Fruit fly (Drosophila melanogaster) whole organism, embryonic: ENCODE results near the gene CG43610.

Source experiments
- CG42726 ChIP-seq: fragments of 200-800 bp; sonication (Bioruptor generic); IDR thresholded peaks from 2 replicates; pipeline ENCODE4 v1.3.6; 2022; ENCODE audit warnings: missing biosample characterization, missing genetic modification characterization; ENCODE audit not compliant: partially characterized antibody
- Hey ChIP-seq: fragments of 200-800 bp; sonication (Bioruptor generic); optimal IDR thresholded peaks from 3 replicates; lab custom pipeline; 2018; ENCODE audit warnings: missing biosample characterization, mild to moderate bottlenecking, missing genetic modification characterization
- Myb ChIP-seq: fragments of 200-800 bp; sonication (Bioruptor generic); optimal IDR thresholded peaks from 2 replicates; lab custom pipeline; 2016; ENCODE audit warnings: missing biosample characterization, missing genetic modification characterization
- Nf-YB ChIP-seq: fragments of 200-800 bp; sonication (Bioruptor generic); optimal IDR thresholded peaks from 3 replicates; lab custom pipeline; 2019; ENCODE audit warnings: missing biosample characterization, mild to moderate bottlenecking, missing genetic modification characterization, moderate library complexity
- Nf-YC ChIP-seq: fragments of 200-800 bp; optimal IDR thresholded peaks from 3 replicates; lab custom pipeline; 2019; ENCODE audit warnings: missing biosample characterization, mild to moderate bottlenecking, missing genetic modification characterization, moderate library complexity
- ara ChIP-seq: fragments of 200-800 bp; sonication (Bioruptor generic); IDR thresholded peaks from 2 replicates; pipeline ENCODE4 v1.3.6; 2022; ENCODE audit warnings: missing biosample characterization, missing genetic modification characterization
- ato ChIP-seq: fragments of 200-800 bp; sonication (Bioruptor generic); IDR thresholded peaks from 2 replicates; pipeline ENCODE4 v1.3.6; 2022; ENCODE audit warnings: missing biosample characterization, missing genetic modification characterization; ENCODE audit not compliant: partially characterized antibody
- ewg ChIP-seq: fragments of 200-800 bp; sonication (Bioruptor generic); optimal IDR thresholded peaks from 3 replicates; lab custom pipeline; 2017; ENCODE audit warnings: mild to moderate bottlenecking, missing biosample characterization, missing genetic modification reagents, missing genetic modification characterization
- nerfin-1 ChIP-seq: fragments of 200-800 bp; sonication (Bioruptor generic); optimal IDR thresholded peaks from 3 replicates; lab custom pipeline; 2019; ENCODE audit warnings: missing biosample characterization, mild to moderate bottlenecking, missing genetic modification characterization, moderate library complexity
- pros ChIP-seq: fragments of 200-800 bp; sonication (Bioruptor generic); optimal IDR thresholded peaks from 3 replicates; lab custom pipeline; 2019; ENCODE audit warnings: missing biosample characterization, mild to moderate bottlenecking, missing genetic modification characterization, moderate library complexity
- scrt ChIP-seq: fragments of 200-800 bp; sonication (Bioruptor generic); optimal IDR thresholded peaks from 2 replicates; lab custom pipeline; 2018; ENCODE audit warnings: missing biosample characterization, mild to moderate bottlenecking, missing genetic modification characterization, moderate library complexity
- sens-2 ChIP-seq: fragments of 200-800 bp; sonication (Bioruptor generic); IDR thresholded peaks from 2 replicates; pipeline ENCODE4 v1.3.6; 2022; ENCODE audit warnings: missing biosample characterization, missing genetic modification characterization
- seq ChIP-seq: fragments of 200-800 bp; sonication (Bioruptor generic); IDR thresholded peaks from 2 replicates; pipeline ENCODE4 v1.3.6; 2022; ENCODE audit warnings: missing biosample characterization, missing genetic modification characterization
- tll ChIP-seq, 2 experiments: fragments of 200-800 bp in 1 of 2; fragments of >200 bp in 1 of 2; sonication (Bioruptor generic) in 1 of 2; optimal IDR thresholded peaks; 2 replicates each; lab custom pipeline; 2017 to 2019; ENCODE audit warnings: missing biosample characterization in 2 of 2, missing genetic modification characterization in 2 of 2, mild to moderate bottlenecking in 1 of 2, moderate library complexity in 1 of 2
- tna ChIP-seq: fragments of 200-800 bp; sonication (Bioruptor generic); IDR thresholded peaks from 2 replicates; pipeline ENCODE4 v1.3.6; 2022; ENCODE audit warnings: missing biosample characterization, missing genetic modification characterization; ENCODE audit not compliant: partially characterized antibody
- yki ChIP-seq: fragments of >200 bp; optimal IDR thresholded peaks from 3 replicates; lab custom pipeline; 2018

Gene CG43610

dm6 chr2L:6841349-6841748 is 42.4 kb downstream of the CG43610 start (continued):
- TF ChIP-seq Myb: peak; percentile 26

- TF ChIP-seq Nf-YC (tag; lab: Kevin White, UChicago) (peak; percentile 44), pros (GFP tag; lab: Kevin White, UChicago) (peak; percentile 33), tll (GFP tag; optimal IDR thresholded peaks at IDR 0.05; lab: Kevin White, UChicago) (peak in 1 of 2 experiments; percentile 6), CG42726 (GFP tag; lab: Robert Waterston, UW) (no peak), yki (no peak), scrt (no peak), nerfin-1 (tag; lab: Kevin White, UChicago) (peak; percentile 62), Hey (peak; percentile 88), tna (GFP tag; lab: Robert Waterston, UW) (no peak), ewg (GFP tag; lab: Kevin White, UChicago) (peak; percentile 5), sens-2 (GFP tag; lab: Robert Waterston, UW) (0 out of 2 replicates have a peak, but pooled peaks have one; percentile 17), Nf-YB (GFP tag; lab: Kevin White, UChicago) (peak; percentile 2), seq (GFP tag; lab: Robert Waterston, UW) (no peak), ato (GFP tag; lab: Robert Waterston, UW) (no peak), ara (GFP tag; lab: Robert Waterston, UW) (0 out of 2 replicates have a peak, but pooled peaks have one; percentile 11)
- TF ChIP-seq, all 482 proteins: peak for 9
These were observed 44.4 kb downstream of the CG43610 start for dm6 chr2L:6843434-6843833.
